Fruit fly (Drosophila melanogaster) whole organism, embryonic: ENCODE results near the gene CG17221.

Experiments
- BEAF-32 ChIP-seq: fragments of 200-800 bp; sonication (Bioruptor generic); optimal IDR thresholded peaks from 3 replicates; lab custom pipeline; 2017; ENCODE audit warnings: missing biosample characterization, missing genetic modification characterization, mild to moderate bottlenecking, moderate library complexity, missing genetic modification reagents
- CG11398 ChIP-seq: fragments of 200-800 bp; sonication (Bioruptor generic); optimal IDR thresholded peaks from 2 replicates; lab custom pipeline; 2016; ENCODE audit warnings: missing biosample characterization, missing genetic modification characterization
- CG12236 ChIP-seq: fragments of 200-800 bp; sonication (Bioruptor generic); optimal IDR thresholded peaks from 2 replicates; lab custom pipeline; 2016; ENCODE audit warnings: missing biosample characterization, missing genetic modification characterization
- CG12659 ChIP-seq: fragments of 200-800 bp; sonication (Bioruptor generic); optimal IDR thresholded peaks from 3 replicates; lab custom pipeline; 2017; ENCODE audit warnings: mild to moderate bottlenecking, missing biosample characterization, missing genetic modification reagents, missing genetic modification characterization
- CG12769 ChIP-seq: fragments of 200-800 bp; sonication (Bioruptor generic); optimal IDR thresholded peaks from 2 replicates; lab custom pipeline; 2019; ENCODE audit warnings: missing biosample characterization, mild to moderate bottlenecking, missing genetic modification characterization, moderate library complexity
- CG13624 ChIP-seq: fragments of 200-800 bp; sonication (Bioruptor generic); optimal IDR thresholded peaks from 2 replicates; lab custom pipeline; 2016; ENCODE audit warnings: missing biosample characterization, missing genetic modification characterization
- CG14667 ChIP-seq: fragments of 200-800 bp; sonication (Bioruptor generic); IDR thresholded peaks from 2 replicates; pipeline ENCODE4 v1.3.6; 2022; ENCODE audit warnings: missing biosample characterization, missing genetic modification characterization
- CG15601 ChIP-seq: fragments of 200-800 bp; sonication (Bioruptor generic); optimal IDR thresholded peaks from 3 replicates; lab custom pipeline; 2019; ENCODE audit warnings: missing biosample characterization, mild to moderate bottlenecking, missing genetic modification characterization, moderate library complexity
- CG15696 ChIP-seq: fragments of 200-800 bp; sonication (Bioruptor generic); optimal IDR thresholded peaks from 2 replicates; lab custom pipeline; 2019; ENCODE audit warnings: missing biosample characterization, mild to moderate bottlenecking, missing genetic modification characterization, moderate library complexity
- CG1603 ChIP-seq: fragments of 200-800 bp; sonication (Bioruptor generic); optimal IDR thresholded peaks from 2 replicates; lab custom pipeline; 2019; ENCODE audit warnings: missing biosample characterization, mild to moderate bottlenecking, missing genetic modification characterization, moderate library complexity
- CG16779 ChIP-seq: fragments of 200-800 bp; sonication (Bioruptor generic); IDR thresholded peaks from 2 replicates; pipeline ENCODE4 v1.3.6; 2022; ENCODE audit warnings: missing biosample characterization, missing genetic modification characterization
- CG17359 ChIP-seq: fragments of 200-800 bp; sonication (Bioruptor generic); optimal IDR thresholded peaks from 3 replicates; lab custom pipeline; 2018; ENCODE audit warnings: missing biosample characterization, mild to moderate bottlenecking, missing genetic modification characterization, moderate library complexity
- CG17829 ChIP-seq: fragments of 200-800 bp; optimal IDR thresholded peaks from 2 replicates; lab custom pipeline; 2019; ENCODE audit warnings: missing biosample characterization, mild to moderate bottlenecking, missing genetic modification characterization, moderate library complexity
- CG18262 ChIP-seq: fragments of 200-800 bp; optimal IDR thresholded peaks from 3 replicates; lab custom pipeline; 2019; ENCODE audit warnings: missing biosample characterization, mild to moderate bottlenecking, missing genetic modification characterization, moderate library complexity
- CG2129 ChIP-seq: fragments of 200-800 bp; sonication (Bioruptor generic); IDR thresholded peaks from 2 replicates; pipeline ENCODE4 v1.3.6; 2022; ENCODE audit warnings: missing biosample characterization, missing genetic modification characterization; ENCODE audit not compliant: partially characterized antibody
- CG2199 ChIP-seq: fragments of 200-800 bp; sonication (Bioruptor generic); IDR thresholded peaks from 3 replicates; pipeline ENCODE4 v1.3.6; 2022; ENCODE audit warnings: missing biosample characterization, missing genetic modification characterization
- CG2712 ChIP-seq: fragments of 200-800 bp; optimal IDR thresholded peaks from 3 replicates; lab custom pipeline; 2019; ENCODE audit warnings: missing biosample characterization, mild to moderate bottlenecking, missing genetic modification characterization, moderate library complexity
- CG30403 ChIP-seq: fragments of 200-800 bp; sonication (Bioruptor generic); optimal IDR thresholded peaks from 3 replicates; lab custom pipeline; 2016; ENCODE audit warnings: missing biosample characterization, missing genetic modification characterization
- CG3726 ChIP-seq: fragments of 200-800 bp; sonication (Bioruptor generic); IDR thresholded peaks from 3 replicates; pipeline ENCODE4, ENCODE4 v1.3.6; 2022; ENCODE audit warnings: missing biosample characterization, missing genetic modification characterization
- CG4328 ChIP-seq: fragments of 200-800 bp; sonication (Bioruptor generic); optimal IDR thresholded peaks from 3 replicates; lab custom pipeline; 2017; ENCODE audit warnings: missing biosample characterization, missing genetic modification reagents, missing genetic modification characterization
- CG4424 ChIP-seq: fragments of 200-800 bp; sonication (Bioruptor generic); optimal IDR thresholded peaks from 3 replicates; lab custom pipeline; 2016; ENCODE audit warnings: missing biosample characterization, missing genetic modification characterization
- CG8281 ChIP-seq: fragments of 200-800 bp; sonication (Bioruptor generic); optimal IDR thresholded peaks from 2 replicates; lab custom pipeline; 2018; ENCODE audit warnings: missing biosample characterization, mild to moderate bottlenecking, missing genetic modification characterization, moderate library complexity
- CG8924 ChIP-seq: fragments of 200-800 bp; optimal IDR thresholded peaks from 3 replicates; lab custom pipeline; 2019; ENCODE audit warnings: missing biosample characterization, mild to moderate bottlenecking, missing genetic modification characterization, moderate library complexity
- Deaf1 ChIP-seq: fragments of 200-800 bp; optimal IDR thresholded peaks from 3 replicates; lab custom pipeline; 2019; ENCODE audit warnings: missing biosample characterization, mild to moderate bottlenecking, missing genetic modification characterization, moderate library complexity
- Dip2 ChIP-seq: fragments of 200-800 bp; sonication (Bioruptor generic); IDR thresholded peaks from 2 replicates; pipeline ENCODE4 v1.3.6; 2022; ENCODE audit warnings: missing biosample characterization, missing genetic modification characterization
- Elba2 ChIP-seq: fragments of 200-800 bp; sonication (Bioruptor generic); optimal IDR thresholded peaks from 3 replicates; lab custom pipeline; 2016; ENCODE audit warnings: missing biosample characterization, missing genetic modification characterization
- Ets97D ChIP-seq: fragments of 200-800 bp; sonication (Bioruptor generic); optimal IDR thresholded peaks from 3 replicates; lab custom pipeline; 2016; ENCODE audit warnings: missing biosample characterization, missing genetic modification characterization
- Hey ChIP-seq: fragments of 200-800 bp; sonication (Bioruptor generic); optimal IDR thresholded peaks from 3 replicates; lab custom pipeline; 2018; ENCODE audit warnings: missing biosample characterization, mild to moderate bottlenecking, missing genetic modification characterization
- MBD-R2 ChIP-seq: fragments of 200-800 bp; sonication (Bioruptor generic); IDR thresholded peaks from 2 replicates; pipeline ENCODE4 v1.3.6; 2022; ENCODE audit warnings: missing biosample characterization, missing genetic modification characterization
- Myb ChIP-seq: fragments of 200-800 bp; sonication (Bioruptor generic); optimal IDR thresholded peaks from 2 replicates; lab custom pipeline; 2016; ENCODE audit warnings: missing biosample characterization, missing genetic modification characterization
- PHDP ChIP-seq: fragments of 200-800 bp; sonication (Bioruptor generic); optimal IDR thresholded peaks from 3 replicates; lab custom pipeline; 2018; ENCODE audit warnings: missing biosample characterization, mild to moderate bottlenecking, missing genetic modification characterization, moderate library complexity
- Ptx1 ChIP-seq: fragments of 200-800 bp; sonication (Bioruptor generic); IDR thresholded peaks from 2 replicates; pipeline ENCODE4 v1.3.6; 2022; ENCODE audit warnings: missing biosample characterization, missing genetic modification characterization
- Ravus ChIP-seq: fragments of 200-800 bp; sonication (Bioruptor generic); IDR thresholded peaks from 2 replicates; pipeline ENCODE4 v1.3.6; 2022; ENCODE audit warnings: missing biosample characterization, missing genetic modification characterization
- Spps ChIP-seq: fragments of 200-800 bp; sonication (Bioruptor generic); optimal IDR thresholded peaks from 2 replicates; lab custom pipeline; 2018; ENCODE audit warnings: missing biosample characterization, mild to moderate bottlenecking, missing genetic modification characterization
- Tbp ChIP-seq: fragments of >200 bp; optimal IDR thresholded peaks from 2 replicates; lab custom pipeline; 2018; ENCODE audit warnings: missing biosample characterization, missing genetic modification characterization
- chif ChIP-seq, 2 experiments: fragments of 200-800 bp; sonication (Bioruptor generic); optimal IDR thresholded peaks; 3 replicates each; lab custom pipeline; 2016; ENCODE audit warnings: missing biosample characterization in 2 of 2, missing genetic modification characterization in 2 of 2
- dmrt11E ChIP-seq: fragments of 200-800 bp; sonication (Bioruptor generic); optimal IDR thresholded peaks from 3 replicates; lab custom pipeline; 2018; ENCODE audit warnings: missing biosample characterization, mild to moderate bottlenecking, missing genetic modification characterization, moderate library complexity
- fu2 ChIP-seq: fragments of 200-800 bp; sonication (Bioruptor generic); optimal IDR thresholded peaks from 2 replicates; lab custom pipeline; 2016; ENCODE audit warnings: missing biosample characterization, missing genetic modification characterization
- gce ChIP-seq: fragments of 200-800 bp; sonication (Bioruptor generic); IDR thresholded peaks from 3 replicates; pipeline ENCODE4 v1.3.6; 2022; ENCODE audit warnings: missing biosample characterization, missing genetic modification characterization
- gcm2 ChIP-seq: fragments of 200-800 bp; sonication (Bioruptor generic); optimal IDR thresholded peaks from 2 replicates; lab custom pipeline; 2016; ENCODE audit warnings: missing biosample characterization, missing genetic modification characterization
- gem ChIP-seq: fragments of 200-800 bp; sonication (Bioruptor generic); optimal IDR thresholded peaks from 2 replicates; lab custom pipeline; 2019; ENCODE audit warnings: missing biosample characterization, mild to moderate bottlenecking, missing genetic modification characterization, moderate library complexity
- jigr1 ChIP-seq: fragments of 200-800 bp; sonication (Bioruptor generic); IDR thresholded peaks from 3 replicates; pipeline ENCODE4 v1.3.6; 2022; ENCODE audit warnings: missing biosample characterization, missing genetic modification characterization
- lola ChIP-seq, 3 experiments: fragments of >200 bp in 2 of 3; fragments of 200-800 bp in 1 of 3; sonication (Bioruptor generic) in 1 of 3; optimal IDR thresholded peaks; 2 replicates each; lab custom pipeline; 2017 to 2019; ENCODE audit warnings: missing biosample characterization in 3 of 3, missing genetic modification characterization in 3 of 3, mild to moderate bottlenecking in 1 of 3, moderate library complexity in 1 of 3
- mam ChIP-seq: fragments of 200-800 bp; sonication (Bioruptor generic); optimal IDR thresholded peaks from 3 replicates; lab custom pipeline; 2016; ENCODE audit warnings: missing biosample characterization, missing genetic modification characterization
- phol ChIP-seq: fragments of 200-800 bp; sonication (Bioruptor generic); optimal IDR thresholded peaks from 3 replicates; lab custom pipeline; 2018; ENCODE audit warnings: missing biosample characterization, mild to moderate bottlenecking, missing genetic modification characterization, moderate library complexity
- pzg ChIP-seq: fragments of 200-800 bp; sonication (Bioruptor generic); optimal IDR thresholded peaks from 3 replicates; lab custom pipeline; 2018; ENCODE audit warnings: missing biosample characterization, mild to moderate bottlenecking, missing genetic modification characterization, moderate library complexity
- sc ChIP-seq, 3 experiments: fragments of >200 bp in 2 of 3; fragments of 200-800 bp in 1 of 3; sonication (Bioruptor generic) in 1 of 3; optimal IDR thresholded peaks; 2 replicates in 2 of 3; 3 replicates in 1 of 3; lab custom pipeline; 2017; ENCODE audit warnings: mild to moderate bottlenecking in 1 of 3, missing biosample characterization in 1 of 3, missing genetic modification characterization in 1 of 3, missing genetic modification reagents in 1 of 3
- tgo ChIP-seq: fragments of 200-800 bp; sonication (Bioruptor generic); IDR thresholded peaks from 3 replicates; pipeline ENCODE4 v1.3.6; 2022; ENCODE audit warnings: missing biosample characterization, missing genetic modification characterization
- tx ChIP-seq: fragments of 200-800 bp; sonication (Bioruptor generic); optimal IDR thresholded peaks from 2 replicates; lab custom pipeline; 2016; ENCODE audit warnings: missing biosample characterization, missing genetic modification characterization
- vnd ChIP-seq: fragments of 200-800 bp; sonication (Bioruptor generic); IDR thresholded peaks from 3 replicates; pipeline ENCODE4 v1.3.6; 2022; ENCODE audit warnings: missing biosample characterization, missing genetic modification characterization; ENCODE audit not compliant: partially characterized antibody

Gene CG17221

DNA sequence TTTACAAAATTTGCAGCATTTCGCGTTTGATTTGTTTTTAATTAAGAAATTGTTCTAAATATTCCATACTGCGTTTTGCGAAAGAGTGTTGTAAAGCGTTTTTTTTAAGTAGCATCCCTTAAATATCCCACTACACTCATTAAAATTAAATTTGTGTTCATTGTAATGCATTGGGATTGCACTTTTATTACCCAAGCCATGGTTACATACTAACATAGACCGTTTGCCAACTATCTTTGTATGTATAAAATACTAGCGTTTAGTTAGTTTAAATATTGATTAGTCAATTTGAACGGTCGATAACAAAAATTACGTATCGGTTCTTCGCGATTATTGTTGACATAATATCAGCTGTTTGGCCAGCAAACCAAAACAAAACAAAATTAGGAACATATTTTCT, at the start of gene CG17221, which contains the start of gene cnir (continued):
- no peak; the same call in 2 of the 3 replicates for TF ChIP-seq jigr1 (GFP tag; lab: Robert Waterston, UW)
- TF ChIP-seq chif (GFP tag; optimal IDR thresholded peaks at IDR 0.05; lab: Kevin White, UChicago): peak; percentile 50 to 68
- peak; percentile 69 for TF ChIP-seq CG12769
- no peak for TF ChIP-seq gce (GFP tag; lab: Robert Waterston, UW)
- TF ChIP-seq CG15696 (tag; lab: Kevin White, UChicago): peak; percentile 41
- peak; percentile 72 for TF ChIP-seq pzg (GFP tag; lab: Kevin White, UChicago)
- peak; percentile 93 for TF ChIP-seq Myb (GFP tag; lab: Kevin White, UChicago)
- peak; percentile 78 for TF ChIP-seq CG30403
- no peak for TF ChIP-seq Ptx1 (GFP tag; lab: Robert Waterston, UW)
- peak; percentile 68 for TF ChIP-seq PHDP
- no peak for TF ChIP-seq Dip2 (GFP tag; lab: Robert Waterston, UW)
- peak; percentile 85 for TF ChIP-seq CG13624 (GFP tag; lab: Kevin White, UChicago)
- peak; percentile 75 for TF ChIP-seq Ets97D (GFP tag; lab: Kevin White, UChicago)
- TF ChIP-seq CG8924 (tag; lab: Kevin White, UChicago): peak; percentile 61
- peak; percentile 77 for TF ChIP-seq mam
- no peak for TF ChIP-seq tgo
- TF ChIP-seq CG2712: peak; percentile 72
- peak; percentile 75 for TF ChIP-seq CG12659 (GFP tag; lab: Kevin White, UChicago)
- peak; percentile 68 for TF ChIP-seq CG4424 (GFP tag; lab: Kevin White, UChicago)
- TF ChIP-seq lola (GFP tag; optimal IDR thresholded peaks at IDR 0.05; lab: Kevin White, UChicago): peak in 1 of 3 experiments; percentile 60
- peak; percentile 73 for TF ChIP-seq phol (tag; lab: Kevin White, UChicago)
- TF ChIP-seq CG17359 (tag; lab: Kevin White, UChicago): peak; percentile 58
- peak; percentile 76 for TF ChIP-seq Elba2 (GFP tag; lab: Kevin White, UChicago)
- TF ChIP-seq CG14667 (GFP tag; lab: Robert Waterston, UW): no peak
- TF ChIP-seq CG12236 (GFP tag; lab: Kevin White, UChicago): peak; percentile 55
- peak; percentile 72 for TF ChIP-seq BEAF-32 (GFP tag; lab: Kevin White, UChicago)
- peak; percentile 38 for TF ChIP-seq CG11398
- peak; percentile 68 for TF ChIP-seq CG17829 (tag; lab: Kevin White, UChicago)
- no peak for TF ChIP-seq sc (optimal IDR thresholded peaks at IDR 0.05; lab: Kevin White, UChicago)
- TF ChIP-seq sc (GFP tag; optimal IDR thresholded peaks at IDR 0.05; lab: Kevin White, UChicago): no peak
- peak; percentile 72 for TF ChIP-seq CG1603 (tag; lab: Kevin White, UChicago)
- TF ChIP-seq CG18262 (tag; lab: Kevin White, UChicago): peak; percentile 55
- peak; percentile 53 for TF ChIP-seq gcm2 (GFP tag; lab: Kevin White, UChicago)
- peak; percentile 41; the same call in 1 of the 3 replicates for TF ChIP-seq vnd (GFP tag; lab: Robert Waterston, UW)
- peak; percentile 50; the same call in 1 of the 2 replicates for TF ChIP-seq CG16779 (GFP tag; lab: Robert Waterston, UW)
- TF ChIP-seq Tbp (GFP tag; lab: Kevin White, UChicago): no peak
- TF ChIP-seq MBD-R2 (GFP tag; lab: Robert Waterston, UW): peak; percentile 65
- peak; percentile 21 for TF ChIP-seq CG8281 (tag; lab: Kevin White, UChicago)
- TF ChIP-seq Deaf1 (tag; lab: Kevin White, UChicago): peak; percentile 19
- peak; percentile 49 for TF ChIP-seq CG15601
- peak; percentile 31 for TF ChIP-seq Spps (tag; lab: Kevin White, UChicago)
- TF ChIP-seq fu2 (GFP tag; lab: Kevin White, UChicago): peak; percentile 71
- peak; percentile 61 for TF ChIP-seq CG4328 (GFP tag; lab: Kevin White, UChicago)
- TF ChIP-seq CG3726 (GFP tag; lab: Robert Waterston, UW): no peak
- no peak for TF ChIP-seq CG2129 (GFP tag; lab: Robert Waterston, UW)
- TF ChIP-seq tx (GFP tag; lab: Kevin White, UChicago): peak; percentile 64
- TF ChIP-seq gem (tag; lab: Kevin White, UChicago): peak; percentile 73
- no peak for TF ChIP-seq Ravus
- TF ChIP-seq CG2199 (GFP tag; lab: Robert Waterston, UW): 0 out of 3 replicates have a peak, but pooled peaks have one; percentile 18
- TF ChIP-seq dmrt11E (tag; lab: Kevin White, UChicago): peak; percentile 51
- TF ChIP-seq Hey (tag; lab: Kevin White, UChicago): no peak
